Worm (Caenorhabditis elegans) whole organism, L4 larva: ENCODE results near the gene T10C6.16.

Experiments used
- F44E2.7 ChIP-seq: fragments of 200-800 bp; sonication (Bioruptor generic); IDR thresholded peaks from 2 replicates; pipeline ENCODE4 v2.1.2; 2022; ENCODE audit warnings: missing genetic modification characterization, missing compliant biosample characterization
- F49E8.2 ChIP-seq: sonication (generic microtip); optimal IDR thresholded peaks from 2 replicates; lab custom pipeline; 2016; ENCODE audit warnings: missing compliant biosample characterization, mild to moderate bottlenecking, missing genetic modification characterization, borderline replicate concordance
- T20F7.1 ChIP-seq: fragments of 200-800 bp; sonication (Bioruptor generic); optimal IDR thresholded peaks from 2 replicates; lab custom pipeline; 2018; ENCODE audit warnings: mild to moderate bottlenecking, missing genetic modification characterization, missing compliant biosample characterization
- T26A8.4 ChIP-seq: fragments of 200-800 bp; sonication (Bioruptor generic); IDR thresholded peaks from 2 replicates; pipeline ENCODE4 v1.3.6; 2022; ENCODE audit warnings: missing genetic modification characterization, missing compliant biosample characterization
- Y105C5A.15 ChIP-seq: fragments of 200-800 bp; sonication (Bioruptor generic); IDR thresholded peaks from 2 replicates; pipeline ENCODE4 v1.3.6; 2022; ENCODE audit warnings: missing genetic modification characterization, missing compliant biosample characterization
- Y5F2A.4 ChIP-seq: fragments of 200-800 bp; sonication (Bioruptor generic); optimal IDR thresholded peaks from 2 replicates; lab custom pipeline; 2018; ENCODE audit warnings: mild to moderate bottlenecking, missing genetic modification characterization, missing compliant biosample characterization
- aha-1 ChIP-seq: fragments of 150-350 bp; peaks from one replicate; lab custom pipeline; 2014; ENCODE audit warnings: missing biosample characterization, missing genetic modification characterization
- ceh-20 ChIP-seq: fragments of 200-800 bp; sonication (Bioruptor generic); IDR thresholded peaks from 2 replicates; pipeline ENCODE4 v1.3.6; 2022; ENCODE audit warnings: missing genetic modification reagents, missing genetic modification characterization, missing compliant biosample characterization
- ceh-82 ChIP-seq: sonication (generic microtip); optimal IDR thresholded peaks from 2 replicates; lab custom pipeline; 2017; ENCODE audit warnings: missing biosample characterization, missing genetic modification characterization
- ctbp-1 ChIP-seq: fragments of 200-800 bp; sonication (Bioruptor generic); IDR thresholded peaks from 2 replicates; pipeline ENCODE4 v1.3.6; 2022; ENCODE audit warnings: missing genetic modification reagents, missing genetic modification characterization, missing compliant biosample characterization
- daf-12 ChIP-seq: fragments of 150-350 bp; optimal IDR thresholded peaks from 2 replicates; lab custom pipeline; 2014; ENCODE audit warnings: missing biosample characterization, missing genetic modification reagents, missing genetic modification characterization
- daf-16 ChIP-seq, 3 experiments: sonication (generic microtip); optimal IDR thresholded peaks; 2 replicates each; lab custom pipeline; 2016 to 2017; ENCODE audit warnings: missing genetic modification characterization in 3 of 3, missing genetic modification reagents in 3 of 3, mild to moderate bottlenecking in 2 of 3, missing compliant biosample characterization in 2 of 3, missing biosample characterization in 1 of 3, moderate library complexity in 1 of 3
- dmd-6 ChIP-seq: fragments of 200-800 bp; sonication (Bioruptor generic); IDR thresholded peaks from 2 replicates; pipeline ENCODE4 v1.3.6; 2022; ENCODE audit warnings: missing genetic modification reagents, missing genetic modification characterization, missing compliant biosample characterization
- dmd-8 ChIP-seq: fragments of 200-800 bp; sonication (Bioruptor generic); IDR thresholded peaks from 2 replicates; pipeline ENCODE4 v1.3.6; 2022; ENCODE audit warnings: missing genetic modification characterization, missing compliant biosample characterization
- dmd-9 ChIP-seq: fragments of 200-800 bp; sonication (Bioruptor generic); IDR thresholded peaks from 2 replicates; pipeline ENCODE4 v1.3.6; 2022; ENCODE audit warnings: missing genetic modification reagents, missing genetic modification characterization, missing compliant biosample characterization
- dpl-1 ChIP-seq: fragments of 150-350 bp; optimal IDR thresholded peaks from 2 replicates; lab custom pipeline; 2014; ENCODE audit warnings: missing biosample characterization, missing genetic modification reagents, missing genetic modification characterization
- dve-1 ChIP-seq: sonication (generic microtip); optimal IDR thresholded peaks from 2 replicates; lab custom pipeline; 2017; ENCODE audit warnings: antibody characterized with exemption, mild to moderate bottlenecking, missing genetic modification characterization, missing compliant biosample characterization; ENCODE audit not compliant: insufficient read depth
- hif-1 ChIP-seq, 2 experiments: sonication (generic microtip); optimal IDR thresholded peaks; 2 replicates each; lab custom pipeline; 2016 to 2017; ENCODE audit warnings: missing compliant biosample characterization in 2 of 2, missing genetic modification characterization in 2 of 2, missing genetic modification reagents in 2 of 2, missing genotype in 2 of 2, mild to moderate bottlenecking in 1 of 2
- hlh-11 ChIP-seq: fragments of 200-800 bp; sonication (Bioruptor generic); optimal IDR thresholded peaks from 2 replicates; lab custom pipeline; 2018; ENCODE audit warnings: mild to moderate bottlenecking, missing genetic modification characterization, missing compliant biosample characterization
- lin-1 ChIP-seq: fragments of 200-800 bp; sonication (Bioruptor generic); IDR thresholded peaks from 2 replicates; pipeline ENCODE4 v1.3.6; 2022; ENCODE audit warnings: missing genetic modification reagents, missing genetic modification characterization, missing compliant biosample characterization
- lin-15B ChIP-seq: fragments of 150-350 bp; sonication (generic microtip); optimal IDR thresholded peaks from 3 replicates; lab custom pipeline; 2014; ENCODE audit warnings: missing biosample characterization, missing genetic modification characterization
- madf-5 ChIP-seq, 2 experiments: fragments of 200-800 bp; sonication (Bioruptor generic); IDR thresholded peaks; 2 replicates each; pipeline ENCODE4 v1.3.6; 2022; ENCODE audit warnings: missing compliant biosample characterization in 2 of 2, missing genetic modification characterization in 2 of 2
- mdl-1 ChIP-seq, 2 experiments: fragments of 150-350 bp in 1 of 2; sonication (generic microtip) in 1 of 2; optimal IDR thresholded peaks; 2 replicates each; lab custom pipeline; 2014 to 2017; ENCODE audit warnings: missing biosample characterization in 2 of 2, missing genetic modification characterization in 2 of 2
- mxl-3 ChIP-seq: fragments of 200-800 bp; sonication (Bioruptor generic); optimal IDR thresholded peaks from 2 replicates; lab custom pipeline; 2018; ENCODE audit warnings: mild to moderate bottlenecking, missing genetic modification characterization, missing compliant biosample characterization
- nhr-10 ChIP-seq: fragments of 150-350 bp; optimal IDR thresholded peaks from 2 replicates; lab custom pipeline; 2014; ENCODE audit warnings: missing biosample characterization, missing genetic modification characterization
- nhr-102 ChIP-seq: sonication (generic microtip); optimal IDR thresholded peaks from 2 replicates; lab custom pipeline; 2016; ENCODE audit warnings: mild to moderate bottlenecking, missing genetic modification characterization, moderate library complexity, missing compliant biosample characterization
- nhr-237 ChIP-seq: sonication (generic microtip); optimal IDR thresholded peaks from 2 replicates; lab custom pipeline; 2017; ENCODE audit warnings: missing biosample characterization, missing genetic modification characterization
- nhr-28 ChIP-seq: fragments of 150-350 bp; optimal IDR thresholded peaks from 2 replicates; lab custom pipeline; 2014; ENCODE audit warnings: missing biosample characterization, missing genetic modification characterization
- nhr-41 ChIP-seq: fragments of 200-800 bp; sonication (Bioruptor generic); IDR thresholded peaks from 2 replicates; pipeline ENCODE4 v1.3.6; 2022; ENCODE audit warnings: missing genetic modification reagents, missing genetic modification characterization, missing compliant biosample characterization
- nhr-42 ChIP-seq: fragments of 200-800 bp; sonication (Bioruptor generic); IDR thresholded peaks from 2 replicates; pipeline ENCODE4 v1.3.6; 2022; ENCODE audit warnings: missing genetic modification characterization, missing compliant biosample characterization
- nhr-48 ChIP-seq: sonication (generic microtip); optimal IDR thresholded peaks from 2 replicates; lab custom pipeline; 2016; ENCODE audit warnings: mild to moderate bottlenecking, missing genetic modification characterization, missing compliant biosample characterization
- nhr-6 ChIP-seq: fragments of 150-350 bp; optimal IDR thresholded peaks from 2 replicates; lab custom pipeline; 2014; ENCODE audit warnings: missing biosample characterization, missing genetic modification characterization
- nhr-77 ChIP-seq: fragments of 150-350 bp; optimal IDR thresholded peaks from 2 replicates; lab custom pipeline; 2014; ENCODE audit warnings: missing biosample characterization, missing genetic modification characterization
- pha-4 ChIP-seq, 2 experiments: fragments of 150-350 bp in 1 of 2; fragments of 200-800 bp in 1 of 2; sonication (Bioruptor generic) in 1 of 2; IDR thresholded peaks in 1 of 2; optimal IDR thresholded peaks in 1 of 2; 2 replicates each; pipeline versions ENCODE4 v1.3.6 to Lab custom; 2014 to 2022; ENCODE audit warnings: missing genetic modification characterization in 2 of 2, missing genetic modification reagents in 2 of 2, missing biosample characterization in 1 of 2, missing compliant biosample characterization in 1 of 2
- php-3 ChIP-seq: fragments of 200-800 bp; sonication (Bioruptor generic); IDR thresholded peaks from 2 replicates; pipeline ENCODE4 v1.3.6; 2022; ENCODE audit warnings: missing genetic modification reagents, missing genetic modification characterization, missing compliant biosample characterization
- pqm-1 ChIP-seq: sonication (generic microtip); optimal IDR thresholded peaks from 2 replicates; lab custom pipeline; 2017; ENCODE audit warnings: missing biosample characterization, missing genetic modification characterization
- rbr-2 ChIP-seq: sonication (generic microtip); optimal IDR thresholded peaks from 2 replicates; lab custom pipeline; 2016; ENCODE audit warnings: missing genotype, missing genetic modification characterization, missing compliant biosample characterization
- saeg-2 ChIP-seq: fragments of 200-800 bp; sonication (Bioruptor generic); IDR thresholded peaks from 2 replicates; pipeline ENCODE4 v1.3.6; 2022; ENCODE audit warnings: missing genetic modification reagents, missing genetic modification characterization, missing compliant biosample characterization
- set-16 ChIP-seq: fragments of 200-800 bp; sonication (Bioruptor generic); IDR thresholded peaks from 2 replicates; pipeline ENCODE4 v1.3.6; 2022; ENCODE audit warnings: missing genetic modification reagents, missing genetic modification characterization, missing compliant biosample characterization
- skn-1 ChIP-seq: fragments of 150-350 bp; optimal IDR thresholded peaks from 2 replicates; lab custom pipeline; 2014; ENCODE audit warnings: missing biosample characterization, missing genetic modification characterization
- snpc-4 ChIP-seq: fragments of 150-350 bp; optimal IDR thresholded peaks from 2 replicates; lab custom pipeline; 2014; ENCODE audit warnings: missing biosample characterization, missing genetic modification characterization
- tag-97 ChIP-seq: fragments of 200-800 bp; sonication (Bioruptor generic); IDR thresholded peaks from 2 replicates; pipeline ENCODE4 v1.3.6; 2022; ENCODE audit warnings: missing genetic modification characterization, missing compliant biosample characterization
- tra-1 ChIP-seq: fragments of 200-800 bp; sonication (Bioruptor generic); IDR thresholded peaks from 2 replicates; pipeline ENCODE4 v1.3.6; 2022; ENCODE audit warnings: missing genetic modification reagents, missing genetic modification characterization, missing compliant biosample characterization
- vab-7 ChIP-seq: fragments of 200-800 bp; sonication (Bioruptor generic); IDR thresholded peaks from 2 replicates; pipeline ENCODE4 v1.3.6; 2022; ENCODE audit warnings: missing genetic modification reagents, missing genetic modification characterization, missing compliant biosample characterization

The T10C6.16 gene

ce11 chrV:16047508-16047907 is 14.7 kb upstream of the T10C6.16 start, which contains the start of gene str-198:
str-198 (plus strand) TSS chrV:16047808.
- TF ChIP-seq tag-97 (no peak), T26A8.4 (GFP tag; lab: Robert Waterston, UW) (no peak), daf-12 (tag; lab: Kevin White, UChicago) (no peak), nhr-10 (tag; lab: Kevin White, UChicago) (no peak), F49E8.2 (tag; lab: Kevin White, UChicago) (no peak), mdl-1 (tag; optimal IDR thresholded peaks at IDR 0.05; lab: Kevin White, UChicago) (no peak), Y105C5A.15 (GFP tag; lab: Robert Waterston, UW) (no peak)

- TF ChIP-seq daf-16 (GFP tag; optimal IDR thresholded peaks at IDR 0.05; lab: Kevin White, UChicago) (no peak), daf-16 (tag; optimal IDR thresholded peaks at IDR 0.05; lab: Kevin White, UChicago) (no peak), set-16 (GFP tag; lab: Robert Waterston, UW) (peak; percentile 90), snpc-4 (tag; lab: Kevin White, UChicago) (no peak)
These were observed 14.2 kb upstream of the T10C6.16 start for ce11 chrV:16047052-16047451.

- TF ChIP-seq nhr-41 (GFP tag; lab: Robert Waterston, UW) (no peak), F49E8.2 (tag; lab: Kevin White, UChicago) (no peak), ceh-82 (no peak), vab-7 (GFP tag; lab: Robert Waterston, UW) (no peak), dmd-8 (no peak), nhr-237 (tag; lab: Kevin White, UChicago) (no peak)
- TF ChIP-seq, all 104 proteins: peak for 0
These were observed 13.8 kb upstream of the T10C6.16 start, which contains the start of gene ZK285.2 for ce11 chrV:16046573-16046972. ZK285.2 (plus strand) TSS chrV:16046873.

DNA sequence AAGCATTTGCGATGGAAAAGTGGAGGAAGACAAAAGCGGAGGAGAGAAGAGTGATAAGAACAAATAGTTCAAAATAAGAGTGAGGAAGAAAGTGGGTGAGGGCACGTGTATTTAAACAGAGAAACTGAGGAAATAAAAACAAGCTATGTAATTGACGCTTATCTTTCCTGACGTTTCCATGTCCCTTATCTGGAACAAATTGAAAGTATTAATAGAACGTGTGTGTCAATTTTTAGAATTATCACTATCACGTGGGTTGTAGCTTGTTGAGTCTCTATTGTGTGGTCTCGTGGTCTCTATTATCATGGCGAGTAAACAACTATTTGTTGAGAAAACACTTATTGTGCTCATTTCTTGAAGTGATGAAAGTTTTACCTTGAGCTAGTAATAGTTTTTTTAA is 13.0 kb upstream of the T10C6.16 start, which contains the start of gene T10C6.15:
T10C6.15 (minus strand) TSS at position 104 of the 400 bp plus-strand sequence.
- TF ChIP-seq nhr-10 (tag; lab: Kevin White, UChicago), result peak; percentile 46
- no peak for TF ChIP-seq dmd-9 (GFP tag; lab: Robert Waterston, UW)
- no peak for TF ChIP-seq Y5F2A.4 (GFP tag; lab: Kevin White, UChicago)
- TF ChIP-seq pha-4 (GFP tag; IDR thresholded peaks at IDR 0.05; lab: Robert Waterston, UW), result no peak
- TF ChIP-seq pha-4 (tag; optimal IDR thresholded peaks at IDR 0.05; lab: Kevin White, UChicago), result no peak
- no peak for TF ChIP-seq rbr-2
- no peak for TF ChIP-seq saeg-2
- peak; percentile 80 for TF ChIP-seq nhr-28 (tag; lab: Kevin White, UChicago)
- peak; percentile 83 for TF ChIP-seq lin-1
- no peak for TF ChIP-seq dpl-1 (GFP tag; lab: Kevin White, UChicago)
- no peak for TF ChIP-seq aha-1 (tag; lab: Kevin White, UChicago)
- peak; percentile 89 for TF ChIP-seq nhr-102 (tag; lab: Kevin White, UChicago)
- TF ChIP-seq nhr-48 (tag; lab: Kevin White, UChicago), result peak; percentile 91
- no peak for TF ChIP-seq nhr-42 (GFP tag; lab: Robert Waterston, UW)
- TF ChIP-seq F44E2.7 (GFP tag; lab: Robert Waterston, UW), result no peak
- no peak for TF ChIP-seq T26A8.4 (GFP tag; lab: Robert Waterston, UW)
- peak; percentile 69 for TF ChIP-seq tra-1 (GFP tag; lab: Robert Waterston, UW)
- peak; percentile 20 for TF ChIP-seq nhr-6 (tag; lab: Kevin White, UChicago)
- TF ChIP-seq madf-5 (GFP tag; IDR thresholded peaks at IDR 0.05; lab: Robert Waterston, UW), result no peak
- TF ChIP-seq dmd-8, result no peak
- no peak for TF ChIP-seq ctbp-1 (GFP tag; lab: Robert Waterston, UW)
- no peak for TF ChIP-seq skn-1 (tag; lab: Kevin White, UChicago)
- peak; percentile 18 for TF ChIP-seq mxl-3 (GFP tag; lab: Kevin White, UChicago)
- no peak for TF ChIP-seq lin-15B (tag; lab: Kevin White, UChicago)
- peak in 1 of 2 experiments; percentile 91 for TF ChIP-seq daf-16 (GFP tag; optimal IDR thresholded peaks at IDR 0.05; lab: Kevin White, UChicago)
- TF ChIP-seq daf-16 (tag; optimal IDR thresholded peaks at IDR 0.05; lab: Kevin White, UChicago), result peak; percentile 100
- TF ChIP-seq hif-1 (tag; optimal IDR thresholded peaks at IDR 0.05; lab: Kevin White, UChicago), result peak in 1 of 2 experiments; percentile 4
- peak; percentile 38 for TF ChIP-seq T20F7.1 (GFP tag; lab: Kevin White, UChicago)
- peak; percentile 58 for TF ChIP-seq nhr-77 (tag; lab: Kevin White, UChicago)
- TF ChIP-seq php-3 (GFP tag; lab: Robert Waterston, UW), result peak; percentile 74
- peak; percentile 97 for TF ChIP-seq dve-1 (tag; lab: Kevin White, UChicago)
- TF ChIP-seq dmd-6 (GFP tag; lab: Robert Waterston, UW), result peak; percentile 95
- TF ChIP-seq pqm-1, result peak; percentile 67
- TF ChIP-seq Y105C5A.15 (GFP tag; lab: Robert Waterston, UW), result no peak
- TF ChIP-seq ceh-20 (GFP tag; lab: Robert Waterston, UW), result no peak
- peak; percentile 91 for TF ChIP-seq hlh-11
